Fruit fly (Drosophila melanogaster): ENCODE measurements around the gene Akap200.

Gene Akap200

dm6 chr2L:8371354-8371937 is 44.0 kb upstream of the Akap200 start (continued):
- TF ChIP-seq CG17829 (tag; optimal IDR thresholded peaks at IDR 0.05) (peak; percentile 31), dpn (GFP tag; optimal IDR thresholded peaks at IDR 0.05) (peak in 1 of 2 experiments; percentile 24), dimm (GFP tag; IDR thresholded peaks at IDR 0.05) (no peak), bowl (GFP tag; IDR thresholded peaks at IDR 0.05) (no peak), slbo (GFP tag; IDR thresholded peaks at IDR 0.05) (no peak), sna (GFP tag; IDR thresholded peaks at IDR 0.05; ENCODE audit: partially characterized antibody) (no peak), lilli (GFP tag; optimal IDR thresholded peaks at IDR 0.05) (no peak), lov (optimal IDR thresholded peaks at IDR 0.05) (no peak), lov (GFP tag; IDR thresholded peaks at IDR 0.05) (no peak), grau (tag; optimal IDR thresholded peaks at IDR 0.05) (peak; percentile 80), CG17385 (GFP tag; optimal IDR thresholded peaks at IDR 0.05) (no peak), CG10979 (tag; optimal IDR thresholded peaks at IDR 0.05) (no peak), Adf1 (GFP tag; IDR thresholded peaks at IDR 0.05) (no peak), sens (GFP tag) (no peak), CG18599 (GFP tag; optimal IDR thresholded peaks at IDR 0.05) (peak; percentile 6), CG11456 (GFP tag; IDR thresholded peaks at IDR 0.05) (no peak), Abd-B (GFP tag; optimal IDR thresholded peaks at IDR 0.05) (no peak), CG4730 (GFP tag; IDR thresholded peaks at IDR 0.05) (no peak), D19B (GFP tag; optimal IDR thresholded peaks at IDR 0.05) (no peak), Xrp1 (GFP tag; IDR thresholded peaks at IDR 0.05) (no peak), dmrt99B (tag; optimal IDR thresholded peaks at IDR 0.05) (peak; percentile 54), amos (GFP tag; IDR thresholded peaks at IDR 0.05; ENCODE audit: partially characterized antibody) (no peak), CG11504 (tag; optimal IDR thresholded peaks at IDR 0.05) (peak; percentile 48), CG2129 (GFP tag; IDR thresholded peaks at IDR 0.05; ENCODE audit: partially characterized antibody) (no peak), gfzf (GFP tag; optimal IDR thresholded peaks at IDR 0.05) (no peak), crc (GFP tag; optimal IDR thresholded peaks at IDR 0.05) (no peak), B-H2 (GFP tag; optimal IDR thresholded peaks at IDR 0.05) (no peak), CG4820 (GFP tag; optimal IDR thresholded peaks at IDR 0.05) (no peak), CG6813 (GFP tag; optimal IDR thresholded peaks at IDR 0.05) (peak; percentile 14), nerfin-1 (tag; optimal IDR thresholded peaks at IDR 0.05) (peak; percentile 0), Med (GFP tag) (peak; percentile 61), CG1792 (GFP tag; optimal IDR thresholded peaks at IDR 0.05) (no peak), CG15601 (tag; optimal IDR thresholded peaks at IDR 0.05) (no peak), Fer1 (GFP tag; optimal IDR thresholded peaks at IDR 0.05) (no peak), zfh2 (GFP tag; optimal IDR thresholded peaks at IDR 0.05) (no peak), chn (GFP tag; optimal IDR thresholded peaks at IDR 0.05) (no peak), CG10267 (tag; optimal IDR thresholded peaks at IDR 0.05) (peak; percentile 7), CG14441 (GFP tag; IDR thresholded peaks at IDR 0.05) (0 out of 2 replicates have a peak, but pooled peaks have one; percentile 30), NfI (GFP tag; optimal IDR thresholded peaks at IDR 0.05) (no peak), CG42726 (GFP tag; IDR thresholded peaks at IDR 0.05; ENCODE audit: partially characterized antibody) (no peak), CG31441 (GFP tag; IDR thresholded peaks at IDR 0.05) (peak; percentile 50; the same call in 1 of the 2 replicates), ab (GFP tag; optimal IDR thresholded peaks at IDR 0.05) (no peak), H15 (GFP tag; IDR thresholded peaks at IDR 0.05) (no peak), Optix (GFP tag; IDR thresholded peaks at IDR 0.05) (no peak), CG4424 (GFP tag; optimal IDR thresholded peaks at IDR 0.05) (peak; percentile 22), so (GFP tag; IDR thresholded peaks at IDR 0.05) (0 out of 3 replicates have a peak, but pooled peaks have one; percentile 23), wor (GFP tag; IDR thresholded peaks at IDR 0.05) (no peak), H2.0 (GFP tag; IDR thresholded peaks at IDR 0.05) (no peak), Myb (GFP tag; optimal IDR thresholded peaks at IDR 0.05) (no peak), CG11696 (GFP tag; IDR thresholded peaks at IDR 0.05) (no peak), usp (GFP tag; optimal IDR thresholded peaks at IDR 0.05) (no peak)

All from whole organism, embryonic.